Worm (Caenorhabditis elegans) whole organism, L4/young adult: ENCODE data around the gene dig-1.

Experiments
- dao-5 ChIP-seq: sonication (generic microtip); optimal IDR thresholded peaks from 2 replicates; lab custom pipeline; 2016; ENCODE audit warnings: missing genotype, missing genetic modification characterization, moderate library complexity, missing compliant biosample characterization
- him-1 ChIP-seq: sonication (generic microtip); optimal IDR thresholded peaks from 2 replicates; lab custom pipeline; 2016; ENCODE audit warnings: missing genotype, missing genetic modification reagents, missing genetic modification characterization, missing compliant biosample characterization

ce11 chrIII:6722208-6722679, 23.9 kb upstream of the dig-1 start, which contains the start of the genes bath-41 and F37A4.2:
- TF ChIP-seq him-1 (tag; lab: Kevin White, UChicago) (no peak), dao-5 (no peak)
